Fruit fly (Drosophila melanogaster) whole organism, embryonic: ENCODE measurements around the gene cni.

Source experiments
- Ada2b ChIP-seq: fragments of 200-800 bp; sonication (Bioruptor generic); IDR thresholded peaks from 2 replicates; pipeline ENCODE4 v1.3.6; 2022; ENCODE audit warnings: missing biosample characterization, missing genetic modification characterization
- Bdp1 ChIP-seq: fragments of 200-800 bp; sonication (Bioruptor generic); optimal IDR thresholded peaks from 3 replicates; lab custom pipeline; 2016; ENCODE audit warnings: missing biosample characterization, missing genetic modification characterization
- CG11085 ChIP-seq: fragments of 200-800 bp; sonication (Bioruptor generic); IDR thresholded peaks from 2 replicates; pipeline ENCODE4 v1.3.6; 2022; ENCODE audit warnings: missing biosample characterization, missing genetic modification characterization
- CG11247 ChIP-seq: fragments of 200-800 bp; sonication (Bioruptor generic); IDR thresholded peaks from 2 replicates; pipeline ENCODE4 v1.3.6; 2022; ENCODE audit warnings: missing biosample characterization, missing genetic modification characterization
- CG12104 ChIP-seq: fragments of 200-800 bp; sonication (Bioruptor generic); optimal IDR thresholded peaks from 3 replicates; lab custom pipeline; 2016; ENCODE audit warnings: missing biosample characterization, missing genetic modification characterization
- CG12299 ChIP-seq: fragments of 200-800 bp; sonication (Bioruptor generic); optimal IDR thresholded peaks from 2 replicates; lab custom pipeline; 2018; ENCODE audit warnings: missing biosample characterization, mild to moderate bottlenecking, missing genetic modification characterization
- CG1233 ChIP-seq: fragments of 200-800 bp; sonication (Bioruptor generic); optimal IDR thresholded peaks from 4 replicates; lab custom pipeline; 2018; ENCODE audit warnings: missing biosample characterization, mild to moderate bottlenecking, missing genetic modification characterization
- CG13894 ChIP-seq: fragments of 200-800 bp; sonication (Bioruptor generic); optimal IDR thresholded peaks from 3 replicates; lab custom pipeline; 2018; ENCODE audit warnings: missing biosample characterization, mild to moderate bottlenecking, missing genetic modification characterization, moderate library complexity
- CG15514 ChIP-seq: fragments of 200-800 bp; sonication (Bioruptor generic); optimal IDR thresholded peaks from 3 replicates; lab custom pipeline; 2017; ENCODE audit warnings: missing biosample characterization, missing genetic modification characterization, mild to moderate bottlenecking, moderate library complexity, missing genetic modification reagents
- CG17359 ChIP-seq: fragments of 200-800 bp; sonication (Bioruptor generic); optimal IDR thresholded peaks from 3 replicates; lab custom pipeline; 2018; ENCODE audit warnings: missing biosample characterization, mild to moderate bottlenecking, missing genetic modification characterization, moderate library complexity
- CG17568 ChIP-seq: fragments of 200-800 bp; sonication (Bioruptor generic); optimal IDR thresholded peaks from 2 replicates; lab custom pipeline; 2018; ENCODE audit warnings: missing biosample characterization, mild to moderate bottlenecking, missing genetic modification characterization, moderate library complexity
- CG18619 ChIP-seq: fragments of 200-800 bp; sonication (Bioruptor generic); optimal IDR thresholded peaks from 3 replicates; lab custom pipeline; 2017; ENCODE audit warnings: missing biosample characterization, mild to moderate bottlenecking, missing genetic modification characterization
- CG2875 ChIP-seq: fragments of 200-800 bp; sonication (Bioruptor generic); optimal IDR thresholded peaks from 2 replicates; lab custom pipeline; 2017; ENCODE audit warnings: missing biosample characterization, mild to moderate bottlenecking, missing genetic modification characterization, missing genetic modification reagents
- CG3995 ChIP-seq: fragments of 200-800 bp; sonication (Bioruptor generic); optimal IDR thresholded peaks from 3 replicates; lab custom pipeline; 2016; ENCODE audit warnings: missing biosample characterization, missing genetic modification characterization
- CG42726 ChIP-seq: fragments of 200-800 bp; sonication (Bioruptor generic); IDR thresholded peaks from 2 replicates; pipeline ENCODE4 v1.3.6; 2022; ENCODE audit warnings: missing biosample characterization, missing genetic modification characterization; ENCODE audit not compliant: partially characterized antibody
- CG6254 ChIP-seq: fragments of 200-800 bp; sonication (Bioruptor generic); optimal IDR thresholded peaks from 3 replicates; lab custom pipeline; 2017; ENCODE audit warnings: mild to moderate bottlenecking, missing biosample characterization, missing genetic modification reagents, missing genetic modification characterization
- CG6272 ChIP-seq: fragments of 200-800 bp; sonication (Bioruptor generic); IDR thresholded peaks from 2 replicates; pipeline ENCODE4 v1.3.6; 2022; ENCODE audit warnings: missing biosample characterization, missing genetic modification characterization
- CG6765 ChIP-seq: fragments of 200-800 bp; sonication (Bioruptor generic); optimal IDR thresholded peaks from 3 replicates; lab custom pipeline; 2017; ENCODE audit warnings: missing biosample characterization, mild to moderate bottlenecking, missing genetic modification characterization
- CG6854 ChIP-seq: fragments of 200-800 bp; sonication (Bioruptor generic); optimal IDR thresholded peaks from 3 replicates; lab custom pipeline; 2017; ENCODE audit warnings: missing biosample characterization, mild to moderate bottlenecking, missing genetic modification characterization
- CG8089 ChIP-seq: fragments of 200-800 bp; sonication (Bioruptor generic); optimal IDR thresholded peaks from 3 replicates; lab custom pipeline; 2016; ENCODE audit warnings: missing biosample characterization, missing genetic modification characterization
- CG8281 ChIP-seq: fragments of 200-800 bp; sonication (Bioruptor generic); optimal IDR thresholded peaks from 2 replicates; lab custom pipeline; 2018; ENCODE audit warnings: missing biosample characterization, mild to moderate bottlenecking, missing genetic modification characterization, moderate library complexity
- CG8765 ChIP-seq: fragments of 200-800 bp; sonication (Bioruptor generic); IDR thresholded peaks from 2 replicates; pipeline ENCODE4 v1.3.6; 2022; ENCODE audit warnings: missing biosample characterization, missing genetic modification characterization
- CG9797 ChIP-seq: fragments of 200-800 bp; sonication (Bioruptor generic); optimal IDR thresholded peaks from 3 replicates; lab custom pipeline; 2018; ENCODE audit warnings: missing biosample characterization, mild to moderate bottlenecking, missing genetic modification characterization
- CTCF ChIP-seq: fragments of 200-800 bp; sonication (Bioruptor generic); optimal IDR thresholded peaks from 2 replicates; lab custom pipeline; 2017; ENCODE audit warnings: missing biosample characterization, mild to moderate bottlenecking, missing genetic modification characterization, moderate library complexity
- Chrac-16 ChIP-seq: fragments of 200-800 bp; sonication (Bioruptor generic); optimal IDR thresholded peaks from 3 replicates; lab custom pipeline; 2016; ENCODE audit warnings: missing biosample characterization, missing genetic modification characterization
- D ChIP-seq, 2 experiments: fragments of 200-800 bp in 1 of 2; fragments of >200 bp in 1 of 2; sonication (Bioruptor generic) in 1 of 2; optimal IDR thresholded peaks; 2 replicates in 1 of 2; 3 replicates in 1 of 2; lab custom pipeline; 2017; ENCODE audit warnings: mild to moderate bottlenecking in 1 of 2, missing biosample characterization in 1 of 2, missing genetic modification characterization in 1 of 2, missing genetic modification reagents in 1 of 2
- Dref ChIP-seq: fragments of 200-800 bp; sonication (Bioruptor generic); IDR thresholded peaks from 2 replicates; pipeline ENCODE4 v1.3.6; 2022; ENCODE audit warnings: missing biosample characterization, missing genetic modification characterization
- Drgx ChIP-seq: fragments of 200-800 bp; sonication (Bioruptor generic); IDR thresholded peaks from 2 replicates; pipeline ENCODE4 v1.3.6; 2022; ENCODE audit warnings: missing biosample characterization, missing genetic modification characterization
- Ets97D ChIP-seq: fragments of 200-800 bp; sonication (Bioruptor generic); optimal IDR thresholded peaks from 3 replicates; lab custom pipeline; 2016; ENCODE audit warnings: missing biosample characterization, missing genetic modification characterization
- MBD-R2 ChIP-seq: fragments of 200-800 bp; sonication (Bioruptor generic); IDR thresholded peaks from 2 replicates; pipeline ENCODE4 v1.3.6; 2022; ENCODE audit warnings: missing biosample characterization, missing genetic modification characterization
- NC2α ChIP-seq: fragments of 200-800 bp; sonication (Bioruptor generic); optimal IDR thresholded peaks from 2 replicates; lab custom pipeline; 2016; ENCODE audit warnings: missing biosample characterization, missing genetic modification characterization
- Nf-YB ChIP-seq: fragments of 200-800 bp; sonication (Bioruptor generic); optimal IDR thresholded peaks from 3 replicates; lab custom pipeline; 2019; ENCODE audit warnings: missing biosample characterization, mild to moderate bottlenecking, missing genetic modification characterization, moderate library complexity
- Opbp ChIP-seq: fragments of 200-800 bp; sonication (Bioruptor generic); IDR thresholded peaks from 3 replicates; pipeline ENCODE4 v1.3.6; 2022; ENCODE audit warnings: missing biosample characterization, missing genetic modification characterization; ENCODE audit not compliant: partially characterized antibody
- Sry-β ChIP-seq: fragments of 200-800 bp; sonication (Bioruptor generic); optimal IDR thresholded peaks from 2 replicates; lab custom pipeline; 2018; ENCODE audit warnings: missing biosample characterization, mild to moderate bottlenecking, missing genetic modification characterization, moderate library complexity
- Ssrp ChIP-seq: fragments of 200-800 bp; sonication (Bioruptor generic); optimal IDR thresholded peaks from 2 replicates; lab custom pipeline; 2018; ENCODE audit warnings: missing biosample characterization, mild to moderate bottlenecking, missing genetic modification characterization, moderate library complexity
- Usf ChIP-seq: fragments of 200-800 bp; sonication (Bioruptor generic); optimal IDR thresholded peaks from 2 replicates; lab custom pipeline; 2017; ENCODE audit warnings: missing genotype, missing biosample characterization, missing genetic modification characterization
- ara ChIP-seq: fragments of 200-800 bp; sonication (Bioruptor generic); IDR thresholded peaks from 2 replicates; pipeline ENCODE4 v1.3.6; 2022; ENCODE audit warnings: missing biosample characterization, missing genetic modification characterization
- caup ChIP-seq: fragments of 200-800 bp; sonication (Bioruptor generic); optimal IDR thresholded peaks from 3 replicates; lab custom pipeline; 2017; ENCODE audit warnings: missing biosample characterization, mild to moderate bottlenecking, missing genetic modification characterization, moderate library complexity; ENCODE audit not compliant: severe bottlenecking
- cg ChIP-seq: fragments of 200-800 bp; sonication (Bioruptor generic); optimal IDR thresholded peaks from 3 replicates; lab custom pipeline; 2019; ENCODE audit warnings: missing biosample characterization, mild to moderate bottlenecking, missing genetic modification characterization, moderate library complexity
- ci ChIP-seq: fragments of 200-800 bp; sonication (Bioruptor generic); IDR thresholded peaks from 3 replicates; pipeline ENCODE4 v1.3.6; 2022; ENCODE audit warnings: missing biosample characterization, missing genetic modification characterization
- corto ChIP-seq: fragments of 200-800 bp; sonication (Bioruptor generic); optimal IDR thresholded peaks from 2 replicates; lab custom pipeline; 2016; ENCODE audit warnings: missing biosample characterization, mild to moderate bottlenecking, missing genetic modification characterization, moderate library complexity
- eyg ChIP-seq: fragments of 200-800 bp; sonication (Bioruptor generic); optimal IDR thresholded peaks from 3 replicates; lab custom pipeline; 2016; ENCODE audit warnings: missing biosample characterization, missing genetic modification characterization
- ftz-f1 ChIP-seq: fragments of 200-800 bp; sonication (Bioruptor generic); optimal IDR thresholded peaks from 2 replicates; lab custom pipeline; 2016; ENCODE audit warnings: missing biosample characterization, missing genetic modification characterization
- hbn ChIP-seq: fragments of 200-800 bp; sonication (Bioruptor generic); IDR thresholded peaks from 2 replicates; pipeline ENCODE4 v1.3.6; 2022; ENCODE audit warnings: missing biosample characterization, missing genetic modification characterization; ENCODE audit not compliant: partially characterized antibody
- peb ChIP-seq: fragments of 200-800 bp; sonication (Bioruptor generic); IDR thresholded peaks from 2 replicates; pipeline ENCODE4 v1.3.6; 2022; ENCODE audit warnings: missing biosample characterization, missing genetic modification characterization
- tap ChIP-seq: fragments of 200-800 bp; optimal IDR thresholded peaks from 3 replicates; lab custom pipeline; 2019; ENCODE audit warnings: missing biosample characterization, mild to moderate bottlenecking, missing genetic modification characterization, moderate library complexity
- trem ChIP-seq: fragments of 200-800 bp; optimal IDR thresholded peaks from 3 replicates; lab custom pipeline; 2019; ENCODE audit warnings: missing biosample characterization, mild to moderate bottlenecking, missing genetic modification characterization, moderate library complexity
- z ChIP-seq: fragments of 200-800 bp; sonication (Bioruptor generic); IDR thresholded peaks from 3 replicates; pipeline ENCODE4 v1.3.6; 2022; ENCODE audit warnings: missing biosample characterization, missing genetic modification characterization

cni gene

DNA sequence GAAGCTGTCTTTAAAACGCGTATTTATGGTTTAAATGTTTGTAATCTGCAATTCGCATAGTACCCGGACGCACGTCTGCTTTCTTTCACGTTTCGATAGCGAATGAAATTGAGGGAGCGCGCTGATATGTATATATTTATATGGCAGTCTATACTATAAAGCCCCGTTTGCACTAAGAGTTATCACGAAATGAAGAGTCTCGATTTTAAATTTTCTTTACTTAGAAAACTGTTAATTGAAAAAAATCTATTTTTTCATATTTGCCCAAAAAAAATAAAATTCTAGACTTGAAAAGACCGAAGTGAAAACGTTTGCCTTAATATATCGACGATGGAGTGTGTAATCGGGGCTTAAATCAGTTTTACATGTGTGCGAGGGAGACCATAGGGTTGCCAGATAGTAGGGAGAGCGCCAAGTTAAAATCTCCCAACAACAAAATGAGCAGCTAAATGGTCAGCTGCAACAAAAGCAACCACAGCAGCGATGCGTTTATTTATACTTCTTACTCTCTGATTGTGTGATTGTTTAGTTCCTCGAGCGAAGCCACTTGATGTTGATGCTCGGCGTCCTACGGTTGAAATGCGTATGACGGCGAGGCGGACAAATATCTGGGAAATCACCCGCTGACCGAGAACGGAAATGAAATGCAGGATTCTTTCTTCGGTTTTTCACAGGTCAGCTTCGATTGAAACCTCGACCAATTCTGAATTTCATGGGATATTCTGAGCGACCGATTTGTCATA, 15.2 kb upstream of the cni start, which contains the start of gene cact (continued):
- peak; percentile 91 for TF ChIP-seq Ssrp
- peak; percentile 68 for TF ChIP-seq CG8281 (tag; lab: Kevin White, UChicago)
- TF ChIP-seq CG42726 (GFP tag; lab: Robert Waterston, UW): peak; percentile 45; the same call in 1 of the 2 replicates
- peak; percentile 77 for TF ChIP-seq CG1233 (GFP tag; lab: Kevin White, UChicago)
- peak; percentile 89 for TF ChIP-seq eyg (GFP tag; lab: Kevin White, UChicago)
- TF ChIP-seq caup (GFP tag; lab: Kevin White, UChicago): peak; percentile 89
- TF ChIP-seq CG6854 (GFP tag; lab: Kevin White, UChicago): peak; percentile 87
- TF ChIP-seq ftz-f1 (GFP tag; lab: Kevin White, UChicago): peak; percentile 27
- peak; percentile 91 for TF ChIP-seq Ets97D (GFP tag; lab: Kevin White, UChicago)
- TF ChIP-seq CG8765 (GFP tag; lab: Robert Waterston, UW): peak; percentile 83
- TF ChIP-seq Chrac-16 (GFP tag; lab: Kevin White, UChicago): peak; percentile 96
- TF ChIP-seq Dref (GFP tag; lab: Robert Waterston, UW): no peak
- peak; percentile 84 for TF ChIP-seq cg (GFP tag; lab: Kevin White, UChicago)
- no peak for TF ChIP-seq Opbp (GFP tag; lab: Robert Waterston, UW)
- peak; percentile 85 for TF ChIP-seq CG11247
- 0 out of 3 replicates have a peak, but pooled peaks have one; percentile 14 for TF ChIP-seq z
- TF ChIP-seq CG9797 (GFP tag; lab: Kevin White, UChicago): peak; percentile 67
- TF ChIP-seq CG6272 (GFP tag; lab: Robert Waterston, UW): peak; percentile 88
- TF ChIP-seq CG17359 (tag; lab: Kevin White, UChicago): peak; percentile 94
- TF ChIP-seq CG15514 (GFP tag; lab: Kevin White, UChicago): peak; percentile 93
- peak; percentile 79 for TF ChIP-seq ara (GFP tag; lab: Robert Waterston, UW)
- peak; percentile 89 for TF ChIP-seq ci (GFP tag; lab: Robert Waterston, UW)
- no peak for TF ChIP-seq D (optimal IDR thresholded peaks at IDR 0.05; lab: Kevin White, UChicago)
- peak; percentile 81 for TF ChIP-seq D (GFP tag; optimal IDR thresholded peaks at IDR 0.05; lab: Kevin White, UChicago)
- TF ChIP-seq peb (GFP tag; lab: Robert Waterston, UW): peak; percentile 74
- TF ChIP-seq CG3995: peak; percentile 56
- peak; percentile 61 for TF ChIP-seq hbn (GFP tag; lab: Robert Waterston, UW)
- TF ChIP-seq CG6254 (GFP tag; lab: Kevin White, UChicago): peak; percentile 78
- peak; percentile 71 for TF ChIP-seq tap
- peak; percentile 76 for TF ChIP-seq CG2875 (GFP tag; lab: Kevin White, UChicago)
- TF ChIP-seq CTCF (GFP tag; lab: Kevin White, UChicago): peak; percentile 45
- peak; percentile 92 for TF ChIP-seq CG8089
- peak; percentile 72 for TF ChIP-seq MBD-R2 (GFP tag; lab: Robert Waterston, UW)
- TF ChIP-seq CG6765 (GFP tag; lab: Kevin White, UChicago): peak; percentile 63
- TF ChIP-seq NC2α (GFP tag; lab: Kevin White, UChicago): peak; percentile 93
- TF ChIP-seq CG12104 (GFP tag; lab: Kevin White, UChicago): peak; percentile 91
- TF ChIP-seq CG18619 (GFP tag; lab: Kevin White, UChicago): peak; percentile 90
- TF ChIP-seq trem (tag; lab: Kevin White, UChicago): peak; percentile 94
- peak; percentile 95 for TF ChIP-seq CG13894
- peak; percentile 78 for TF ChIP-seq corto (GFP tag; lab: Kevin White, UChicago)
- TF ChIP-seq Bdp1 (GFP tag; lab: Kevin White, UChicago): peak; percentile 89
- TF ChIP-seq Usf (GFP tag; lab: Kevin White, UChicago): peak; percentile 80
- TF ChIP-seq CG11085 (GFP tag; lab: Robert Waterston, UW): peak; percentile 71
- peak; percentile 91 for TF ChIP-seq Drgx
- peak; percentile 82 for TF ChIP-seq Nf-YB (GFP tag; lab: Kevin White, UChicago)
- TF ChIP-seq Ada2b (GFP tag; lab: Robert Waterston, UW): peak; percentile 87
- TF ChIP-seq CG17568 (GFP tag; lab: Kevin White, UChicago): peak; percentile 86
- TF ChIP-seq Sry-β (GFP tag; lab: Kevin White, UChicago): peak; percentile 47
- TF ChIP-seq CG12299 (tag; lab: Kevin White, UChicago): peak; percentile 89
